Worm (Caenorhabditis elegans): ENCODE data around the gene C35B1.7.

Gene C35B1.7

ce11 chrIV:4154641-4155040 is 45.8 kb downstream of the C35B1.7 start, which contains the start of gene K08D10.14:
Gene K08D10.14 (plus strand): TSS chrIV:4154941.
- no peak for TF ChIP-seq nhr-23 (tag; optimal IDR thresholded peaks at IDR 0.05)
- no peak for TF ChIP-seq mml-1 (tag; optimal IDR thresholded peaks at IDR 0.05)
- TF ChIP-seq ztf-11 (tag; optimal IDR thresholded peaks at IDR 0.05) = no peak
- no peak for TF ChIP-seq nhr-12 (tag; optimal IDR thresholded peaks at IDR 0.05)
- TF ChIP-seq elt-2 (tag; optimal IDR thresholded peaks at IDR 0.05) = peak; percentile 51
- no peak for TF ChIP-seq lsy-12 (tag; optimal IDR thresholded peaks at IDR 0.05)
- no peak for TF ChIP-seq fkh-10 (GFP tag; optimal IDR thresholded peaks at IDR 0.05)
